Fruit fly (Drosophila melanogaster): Measurements from ENCODE around the gene Sarm.

Sarm gene

dm6 chr3L:8081822-8082221 lies 18.1 kb downstream of the Sarm start (continued):
- TF ChIP-seq salm (tag; optimal IDR thresholded peaks at IDR 0.05) (peak; percentile 20), Taf1 (GFP tag; IDR thresholded peaks at IDR 0.05) (no peak), CG10543 (GFP tag; optimal IDR thresholded peaks at IDR 0.05) (peak; percentile 56), CG12391 (tag; optimal IDR thresholded peaks at IDR 0.05) (peak; percentile 18), CG31224 (GFP tag; IDR thresholded peaks at IDR 0.05) (no peak), Dfd (GFP tag; optimal IDR thresholded peaks at IDR 0.05) (no peak), Xbp1 (GFP tag; optimal IDR thresholded peaks at IDR 0.05) (no peak), odd (GFP tag; optimal IDR thresholded peaks at IDR 0.05) (peak; percentile 46), CG18599 (GFP tag; optimal IDR thresholded peaks at IDR 0.05) (peak; percentile 75), ap (GFP tag; IDR thresholded peaks at IDR 0.05) (no peak)

dm6 chr3L:8086218-8086617 lies 22.5 kb downstream of the Sarm start:
- TF ChIP-seq Med (GFP tag) (peak; percentile 41), vvl (GFP tag; IDR thresholded peaks at IDR 0.05) (0 out of 2 replicates have a peak, but pooled peaks have one; percentile 25), abd-A (tag; optimal IDR thresholded peaks at IDR 0.05) (peak; percentile 24), aop (GFP tag; IDR thresholded peaks at IDR 0.05) (no peak), CG32767 (GFP tag; IDR thresholded peaks at IDR 0.05) (no peak), chinmo (GFP tag; IDR thresholded peaks at IDR 0.05; ENCODE audit: partially characterized antibody) (0 out of 4 replicates have a peak, but pooled peaks have one; percentile 74), sd (tag; optimal IDR thresholded peaks at IDR 0.05) (peak; percentile 69), CG4820 (GFP tag; optimal IDR thresholded peaks at IDR 0.05) (no peak), cwo (GFP tag; optimal IDR thresholded peaks at IDR 0.05) (no peak), unc-4 (GFP tag; IDR thresholded peaks at IDR 0.05; ENCODE audit: partially characterized antibody) (no peak)

dm6 chr3L:8091650-8092068 lies 28.0 kb downstream of the Sarm start, which contains the start of gene CG7565:
TSS of gene CG7565 (minus strand) at chr3L:8091786.
- TF ChIP-seq CG4707 (GFP tag; optimal IDR thresholded peaks at IDR 0.05) = no peak
- peak; percentile 5 for TF ChIP-seq D19B (GFP tag; optimal IDR thresholded peaks at IDR 0.05)
- TF ChIP-seq CG2678 (tag; optimal IDR thresholded peaks at IDR 0.05) = peak; percentile 41
- no peak for TF ChIP-seq CG11093 (GFP tag; IDR thresholded peaks at IDR 0.05)
- peak; percentile 64 for TF ChIP-seq Sry-δ (GFP tag; optimal IDR thresholded peaks at IDR 0.05)
- TF ChIP-seq ro (GFP tag; IDR thresholded peaks at IDR 0.05) = no peak
- no peak for TF ChIP-seq sim (GFP tag; IDR thresholded peaks at IDR 0.05)
- no peak for TF ChIP-seq Six4 (GFP tag; optimal IDR thresholded peaks at IDR 0.05)
- TF ChIP-seq h (optimal IDR thresholded peaks at IDR 0.05) = no peak
- no peak for TF ChIP-seq jigr1 (GFP tag; IDR thresholded peaks at IDR 0.05)
- peak; percentile 69 for TF ChIP-seq CG12659 (GFP tag; optimal IDR thresholded peaks at IDR 0.05)
- TF ChIP-seq CG6254 (GFP tag; optimal IDR thresholded peaks at IDR 0.05) = no peak
- peak; percentile 21 for TF ChIP-seq CTCF (GFP tag; optimal IDR thresholded peaks at IDR 0.05)
- TF ChIP-seq yki (optimal IDR thresholded peaks at IDR 0.05) = no peak
- TF ChIP-seq CG5245 (GFP tag; optimal IDR thresholded peaks at IDR 0.05) = no peak
- no peak for TF ChIP-seq sr (GFP tag; IDR thresholded peaks at IDR 0.05)
- peak; percentile 13 for TF ChIP-seq nerfin-1 (tag; optimal IDR thresholded peaks at IDR 0.05)
- TF ChIP-seq NfI (GFP tag; optimal IDR thresholded peaks at IDR 0.05) = peak; percentile 65
- no peak for TF ChIP-seq Kr (GFP tag; optimal IDR thresholded peaks at IDR 0.05)
- TF ChIP-seq abd-A (tag; optimal IDR thresholded peaks at IDR 0.05) = peak; percentile 75
- peak; percentile 70 for TF ChIP-seq HmgZ (tag; optimal IDR thresholded peaks at IDR 0.05)
- no peak for TF ChIP-seq inv (GFP tag; IDR thresholded peaks at IDR 0.05; ENCODE audit: partially characterized antibody)
- TF ChIP-seq CG6654 (GFP tag; optimal IDR thresholded peaks at IDR 0.05) = no peak
- no peak for TF ChIP-seq CG14050 (GFP tag; IDR thresholded peaks at IDR 0.05)
- TF ChIP-seq Dbx (GFP tag; IDR thresholded peaks at IDR 0.05) = peak; percentile 45; the same call in 1 of the 3 replicates
- peak; percentile 20 for TF ChIP-seq az2 (GFP tag; optimal IDR thresholded peaks at IDR 0.05)
- no peak for TF ChIP-seq Mad (GFP tag; optimal IDR thresholded peaks at IDR 0.05)
- TF ChIP-seq nau (GFP tag; optimal IDR thresholded peaks at IDR 0.05) = peak; percentile 49
- peak; percentile 49; the same call in 1 of the 3 replicates for TF ChIP-seq ci (GFP tag; IDR thresholded peaks at IDR 0.05)
- peak; percentile 42 for TF ChIP-seq Ets65A (GFP tag)
- no peak for TF ChIP-seq Max (GFP tag; optimal IDR thresholded peaks at IDR 0.05)
- peak; percentile 69 for TF ChIP-seq CG1603 (tag; optimal IDR thresholded peaks at IDR 0.05)

Measured in whole organism, embryonic.